Worm (Caenorhabditis elegans) whole organism, L1 larva: Measurements from ENCODE around the gene ZK1058.9.

Experiments
- ama-1 ChIP-seq: fragments of 150-350 bp; optimal IDR thresholded peaks from 2 replicates; lab custom pipeline; 2014
- ceh-90 ChIP-seq: sonication (generic microtip); optimal IDR thresholded peaks from 2 replicates; lab custom pipeline; 2016; ENCODE audit warnings: missing genetic modification characterization, missing compliant biosample characterization
- egl-27 ChIP-seq, 2 experiments: fragments of 150-350 bp in 1 of 2; sonication (generic microtip); optimal IDR thresholded peaks; 3 replicates each; lab custom pipeline; 2017 to 2018; ENCODE audit warnings: missing biosample characterization in 2 of 2, missing genetic modification characterization in 2 of 2, missing genetic modification reagents in 2 of 2
- elt-2 ChIP-seq: sonication (generic microtip); optimal IDR thresholded peaks from 2 replicates; lab custom pipeline; 2016; ENCODE audit warnings: missing genetic modification characterization, mild to moderate bottlenecking, inconsistent platforms, missing compliant biosample characterization, missing genetic modification reagents
- nhr-84 ChIP-seq: sonication (generic microtip); optimal IDR thresholded peaks from 2 replicates; lab custom pipeline; 2017; ENCODE audit warnings: missing biosample characterization, missing genetic modification characterization
- pqm-1 ChIP-seq: sonication (generic microtip); optimal IDR thresholded peaks from 3 replicates; lab custom pipeline; 2017; ENCODE audit warnings: missing biosample characterization, missing genetic modification characterization
- unc-62 ChIP-seq: fragments of 150-350 bp; optimal IDR thresholded peaks from 2 replicates; lab custom pipeline; 2014; ENCODE audit warnings: missing biosample characterization, missing genetic modification reagents, missing genetic modification characterization
- ztf-4 ChIP-seq: fragments of 150-350 bp; optimal IDR thresholded peaks from 2 replicates; lab custom pipeline; 2014; ENCODE audit warnings: missing biosample characterization, missing genetic modification characterization

ce11 chrIII:3954828-3955227 is 28.8 kb upstream of the ZK1058.9 start:
- no peak for TF ChIP-seq ceh-90 (tag; lab: Kevin White, UChicago)
- TF ChIP-seq ama-1: no peak
- no peak for TF ChIP-seq elt-2 (tag; lab: Kevin White, UChicago)
- no peak for TF ChIP-seq egl-27 (tag; optimal IDR thresholded peaks at IDR 0.05; lab: Kevin White, UChicago)
- TF ChIP-seq pqm-1: no peak
- no peak for TF ChIP-seq ztf-4 (tag; lab: Kevin White, UChicago)
- TF ChIP-seq unc-62: no peak
- no peak for TF ChIP-seq nhr-84 (tag; lab: Kevin White, UChicago)
